Fruit fly (Drosophila melanogaster) whole organism, embryonic: ENCODE data around the gene Nse4.
A peak's percentile ranks its signal among the peaks of the same experiment; 100 is the strongest.

Source experiments
- Atf3 ChIP-seq: fragments of 200-800 bp; sonication (Bioruptor generic); optimal IDR thresholded peaks from 3 replicates; lab custom pipeline; 2016; ENCODE audit warnings: missing biosample characterization, missing genetic modification characterization
- B-H2 ChIP-seq: fragments of 200-800 bp; sonication (Bioruptor generic); optimal IDR thresholded peaks from 2 replicates; lab custom pipeline; 2018; ENCODE audit warnings: missing biosample characterization, mild to moderate bottlenecking, missing genetic modification characterization
- Bteb2 ChIP-seq: fragments of 200-800 bp; sonication (Bioruptor generic); optimal IDR thresholded peaks from 2 replicates; lab custom pipeline; 2016; ENCODE audit warnings: missing biosample characterization, missing genetic modification characterization
- CG10267 ChIP-seq: fragments of 200-800 bp; sonication (Bioruptor generic); optimal IDR thresholded peaks from 2 replicates; lab custom pipeline; 2018; ENCODE audit warnings: missing biosample characterization, mild to moderate bottlenecking, missing genetic modification characterization, moderate library complexity
- CG10543 ChIP-seq: fragments of 200-800 bp; sonication (Bioruptor generic); optimal IDR thresholded peaks from 3 replicates; lab custom pipeline; 2017; ENCODE audit warnings: missing biosample characterization, mild to moderate bottlenecking, missing genetic modification characterization, moderate library complexity
- CG10959 ChIP-seq: fragments of 200-800 bp; sonication (Bioruptor generic); IDR thresholded peaks from 2 replicates; pipeline ENCODE4 v1.3.6; 2022; ENCODE audit warnings: missing biosample characterization, missing genetic modification characterization
- CG11085 ChIP-seq: fragments of 200-800 bp; sonication (Bioruptor generic); IDR thresholded peaks from 2 replicates; pipeline ENCODE4 v1.3.6; 2022; ENCODE audit warnings: missing biosample characterization, missing genetic modification characterization
- CG11560 ChIP-seq: fragments of 200-800 bp; sonication (Bioruptor generic); IDR thresholded peaks from 3 replicates; pipeline ENCODE4 v1.3.6; 2022; ENCODE audit warnings: missing biosample characterization, missing genetic modification characterization
- CG12659 ChIP-seq: fragments of 200-800 bp; sonication (Bioruptor generic); optimal IDR thresholded peaks from 3 replicates; lab custom pipeline; 2017; ENCODE audit warnings: mild to moderate bottlenecking, missing biosample characterization, missing genetic modification reagents, missing genetic modification characterization
- CG12942 ChIP-seq: fragments of 200-800 bp; sonication (Bioruptor generic); optimal IDR thresholded peaks from 3 replicates; lab custom pipeline; 2016; ENCODE audit warnings: missing biosample characterization, missing genetic modification characterization
- CG13775 ChIP-seq: fragments of 200-800 bp; sonication (Bioruptor generic); optimal IDR thresholded peaks from 3 replicates; lab custom pipeline; 2017; ENCODE audit warnings: missing biosample characterization, mild to moderate bottlenecking, missing genetic modification characterization
- CG14710 ChIP-seq: fragments of 200-800 bp; sonication (Bioruptor generic); optimal IDR thresholded peaks from 3 replicates; lab custom pipeline; 2019; ENCODE audit warnings: missing biosample characterization, mild to moderate bottlenecking, missing genetic modification characterization, moderate library complexity
- CG15479 ChIP-seq: fragments of 200-800 bp; sonication (Bioruptor generic); optimal IDR thresholded peaks from 3 replicates; lab custom pipeline; 2019; ENCODE audit warnings: missing biosample characterization, mild to moderate bottlenecking, missing genetic modification characterization, moderate library complexity
- CG15601 ChIP-seq: fragments of 200-800 bp; sonication (Bioruptor generic); optimal IDR thresholded peaks from 3 replicates; lab custom pipeline; 2019; ENCODE audit warnings: missing biosample characterization, mild to moderate bottlenecking, missing genetic modification characterization, moderate library complexity
- CG1602 ChIP-seq: fragments of 200-800 bp; sonication (Bioruptor generic); optimal IDR thresholded peaks from 3 replicates; lab custom pipeline; 2016; ENCODE audit warnings: missing biosample characterization, missing genetic modification characterization
- CG17328 ChIP-seq: fragments of 200-800 bp; sonication (Bioruptor generic); IDR thresholded peaks from 2 replicates; pipeline ENCODE4 v1.3.6; 2022; ENCODE audit warnings: missing biosample characterization, missing genetic modification characterization
- CG17385 ChIP-seq: fragments of 200-800 bp; sonication (Bioruptor generic); optimal IDR thresholded peaks from 3 replicates; lab custom pipeline; 2018; ENCODE audit warnings: missing biosample characterization, mild to moderate bottlenecking, missing genetic modification characterization
- CG1832 ChIP-seq: fragments of 200-800 bp; sonication (Bioruptor generic); optimal IDR thresholded peaks from 2 replicates; lab custom pipeline; 2017; ENCODE audit warnings: missing biosample characterization, mild to moderate bottlenecking, missing genetic modification characterization, inconsistent platforms
- CG31365 ChIP-seq: fragments of 200-800 bp; sonication (Bioruptor generic); optimal IDR thresholded peaks from 2 replicates; lab custom pipeline; 2018; ENCODE audit warnings: missing biosample characterization, mild to moderate bottlenecking, missing genetic modification characterization
- CG4854 ChIP-seq: fragments of 200-800 bp; sonication (Bioruptor generic); optimal IDR thresholded peaks from 2 replicates; lab custom pipeline; 2016; ENCODE audit warnings: missing biosample characterization, missing genetic modification characterization, inconsistent platforms
- CG5245 ChIP-seq: fragments of 200-800 bp; sonication (Bioruptor generic); optimal IDR thresholded peaks from 3 replicates; lab custom pipeline; 2016; ENCODE audit warnings: missing biosample characterization, missing genetic modification characterization
- Dip2 ChIP-seq: fragments of 200-800 bp; sonication (Bioruptor generic); IDR thresholded peaks from 2 replicates; pipeline ENCODE4 v1.3.6; 2022; ENCODE audit warnings: missing biosample characterization, missing genetic modification characterization
- Dip3 ChIP-seq: fragments of 200-800 bp; sonication (Bioruptor generic); optimal IDR thresholded peaks from 3 replicates; lab custom pipeline; 2016; ENCODE audit warnings: missing biosample characterization, missing genetic modification characterization
- Eip74EF ChIP-seq, 2 experiments: fragments of 200-800 bp in 1 of 2; fragments of >200 bp in 1 of 2; sonication (Bioruptor generic) in 1 of 2; optimal IDR thresholded peaks; 2 replicates each; lab custom pipeline; 2017 to 2019; ENCODE audit warnings: missing biosample characterization in 2 of 2, missing genetic modification characterization in 2 of 2, mild to moderate bottlenecking in 1 of 2, moderate library complexity in 1 of 2
- NfI ChIP-seq: fragments of 200-800 bp; sonication (Bioruptor generic); optimal IDR thresholded peaks from 3 replicates; lab custom pipeline; 2018; ENCODE audit warnings: missing biosample characterization, mild to moderate bottlenecking, missing genetic modification characterization, moderate library complexity
- Six4 ChIP-seq: fragments of 200-800 bp; sonication (Bioruptor generic); optimal IDR thresholded peaks from 2 replicates; lab custom pipeline; 2016; ENCODE audit warnings: missing biosample characterization, missing genetic modification characterization
- Sry-β ChIP-seq: fragments of 200-800 bp; sonication (Bioruptor generic); optimal IDR thresholded peaks from 2 replicates; lab custom pipeline; 2018; ENCODE audit warnings: missing biosample characterization, mild to moderate bottlenecking, missing genetic modification characterization, moderate library complexity
- Stat92E ChIP-seq, 3 experiments: fragments of >200 bp in 2 of 3; fragments of 200-800 bp in 1 of 3; sonication (Bioruptor generic) in 1 of 3; optimal IDR thresholded peaks; 2 replicates each; lab custom pipeline; 2017 to 2019; ENCODE audit warnings: missing biosample characterization in 3 of 3, missing genetic modification characterization in 3 of 3, mild to moderate bottlenecking in 1 of 3, moderate library complexity in 1 of 3
- ase ChIP-seq: fragments of 200-800 bp; sonication (Bioruptor generic); IDR thresholded peaks from 3 replicates; pipeline ENCODE4 v1.3.6; 2022; ENCODE audit warnings: missing biosample characterization, missing genetic modification characterization
- ash1 ChIP-seq: fragments of 200-800 bp; sonication (Bioruptor generic); optimal IDR thresholded peaks from 2 replicates; lab custom pipeline; 2018; ENCODE audit warnings: missing biosample characterization, mild to moderate bottlenecking, missing genetic modification characterization
- br ChIP-seq: fragments of >200 bp; optimal IDR thresholded peaks from 2 replicates; lab custom pipeline; 2017
- caup ChIP-seq: fragments of 200-800 bp; sonication (Bioruptor generic); optimal IDR thresholded peaks from 3 replicates; lab custom pipeline; 2017; ENCODE audit warnings: missing biosample characterization, mild to moderate bottlenecking, missing genetic modification characterization, moderate library complexity; ENCODE audit not compliant: severe bottlenecking
- ci ChIP-seq: fragments of 200-800 bp; sonication (Bioruptor generic); IDR thresholded peaks from 3 replicates; pipeline ENCODE4 v1.3.6; 2022; ENCODE audit warnings: missing biosample characterization, missing genetic modification characterization
- ems ChIP-seq: fragments of 200-800 bp; sonication (Bioruptor generic); optimal IDR thresholded peaks from 3 replicates; lab custom pipeline; 2016; ENCODE audit warnings: missing biosample characterization, missing genetic modification characterization
- en ChIP-seq: fragments of 200-800 bp; sonication (Bioruptor generic); optimal IDR thresholded peaks from 2 replicates; lab custom pipeline; 2016; ENCODE audit warnings: missing biosample characterization, missing genetic modification characterization
- fd64A ChIP-seq: fragments of 200-800 bp; sonication (Bioruptor generic); optimal IDR thresholded peaks from 3 replicates; lab custom pipeline; 2018; ENCODE audit warnings: missing biosample characterization, mild to moderate bottlenecking, missing genetic modification characterization
- fru ChIP-seq: fragments of >200 bp; optimal IDR thresholded peaks from 2 replicates; lab custom pipeline; 2017
- gfzf ChIP-seq: fragments of 200-800 bp; sonication (Bioruptor generic); optimal IDR thresholded peaks from 2 replicates; lab custom pipeline; 2016; ENCODE audit warnings: missing biosample characterization, mild to moderate bottlenecking, missing genetic modification characterization, moderate library complexity
- jigr1 ChIP-seq: fragments of 200-800 bp; sonication (Bioruptor generic); IDR thresholded peaks from 3 replicates; pipeline ENCODE4 v1.3.6; 2022; ENCODE audit warnings: missing biosample characterization, missing genetic modification characterization
- maf-S ChIP-seq: fragments of 200-800 bp; sonication (Bioruptor generic); optimal IDR thresholded peaks from 2 replicates; lab custom pipeline; 2016; ENCODE audit warnings: missing biosample characterization, missing genetic modification characterization
- mirr ChIP-seq: fragments of 200-800 bp; sonication (Bioruptor generic); optimal IDR thresholded peaks from 3 replicates; lab custom pipeline; 2018; ENCODE audit warnings: missing biosample characterization, mild to moderate bottlenecking, missing genetic modification characterization
- nom ChIP-seq: fragments of 200-800 bp; sonication (Bioruptor generic); optimal IDR thresholded peaks from 2 replicates; lab custom pipeline; 2017; ENCODE audit warnings: missing biosample characterization, missing genetic modification characterization, mild to moderate bottlenecking, moderate library complexity, missing genetic modification reagents
- pita ChIP-seq: fragments of 200-800 bp; sonication (Bioruptor generic); optimal IDR thresholded peaks from 2 replicates; lab custom pipeline; 2017; ENCODE audit warnings: missing biosample characterization, mild to moderate bottlenecking, missing genetic modification characterization
- ro ChIP-seq: fragments of 200-800 bp; sonication (Bioruptor generic); IDR thresholded peaks from 2 replicates; pipeline ENCODE4 v1.3.6; 2022; ENCODE audit warnings: missing biosample characterization, missing genetic modification characterization
- so ChIP-seq: fragments of 200-800 bp; sonication (Bioruptor generic); IDR thresholded peaks from 3 replicates; pipeline ENCODE4 v1.3.6; 2022; ENCODE audit warnings: missing biosample characterization, missing genetic modification characterization
- sob ChIP-seq: fragments of 200-800 bp; sonication (Bioruptor generic); IDR thresholded peaks from 2 replicates; pipeline ENCODE4 v1.3.6; 2022; ENCODE audit warnings: missing biosample characterization, missing genetic modification characterization
- twi ChIP-seq: fragments of 200-800 bp; optimal IDR thresholded peaks from 2 replicates; lab custom pipeline; 2019; ENCODE audit warnings: missing biosample characterization, mild to moderate bottlenecking, missing genetic modification characterization, moderate library complexity
- unc-4 ChIP-seq: fragments of 200-800 bp; sonication (Bioruptor generic); IDR thresholded peaks from 2 replicates; pipeline ENCODE4 v1.3.6; 2022; ENCODE audit warnings: missing biosample characterization, missing genetic modification characterization; ENCODE audit not compliant: partially characterized antibody
- vvl ChIP-seq: fragments of 200-800 bp; sonication (Bioruptor generic); IDR thresholded peaks from 2 replicates; pipeline ENCODE4 v1.3.6; 2022; ENCODE audit warnings: missing biosample characterization, missing genetic modification characterization
- wdn ChIP-seq: fragments of 200-800 bp; sonication (Bioruptor generic); IDR thresholded peaks from 2 replicates; pipeline ENCODE4 v1.3.6; 2022; ENCODE audit warnings: missing biosample characterization, missing genetic modification characterization
- zen2 ChIP-seq: fragments of 200-800 bp; sonication (Bioruptor generic); IDR thresholded peaks from 3 replicates; pipeline ENCODE4 v1.3.6; 2022; ENCODE audit warnings: missing biosample characterization, missing genetic modification characterization; ENCODE audit not compliant: partially characterized antibody

Nse4 gene

DNA sequence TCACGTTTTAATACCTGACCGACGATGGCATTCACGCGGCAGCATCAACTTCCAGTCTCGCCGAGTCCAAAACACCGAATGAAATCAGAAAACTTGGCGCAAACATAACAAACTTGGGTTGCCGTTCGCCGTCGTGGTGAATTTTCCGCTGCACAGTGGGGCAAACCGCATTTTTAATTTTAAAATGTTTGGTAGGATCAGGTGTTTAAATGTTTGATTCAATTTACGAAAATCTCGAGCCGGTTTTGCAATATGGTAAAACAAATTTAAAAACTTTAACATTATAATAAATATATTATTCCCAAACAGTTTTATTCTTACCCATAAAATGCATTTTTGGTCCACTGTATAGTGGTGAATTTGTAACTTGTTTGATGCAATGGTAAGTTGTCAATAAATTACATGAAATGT is 35.0 kb downstream of the Nse4 start, which contains the start of gene RluA-1 (continued):
- TF ChIP-seq CG15601 (tag; lab: Kevin White, UChicago), result peak; percentile 99
- TF ChIP-seq CG14710 (tag; lab: Kevin White, UChicago), result peak; percentile 99
- peak; percentile 99 for TF ChIP-seq ase
- TF ChIP-seq CG17385 (GFP tag; lab: Kevin White, UChicago), result peak; percentile 99
- TF ChIP-seq gfzf (GFP tag; lab: Kevin White, UChicago), result peak; percentile 4
- TF ChIP-seq CG12659 (GFP tag; lab: Kevin White, UChicago), result peak; percentile 100
- TF ChIP-seq CG10267 (tag; lab: Kevin White, UChicago), result peak; percentile 97
- peak in 1 of 2 experiments; percentile 99 for TF ChIP-seq Eip74EF (GFP tag; optimal IDR thresholded peaks at IDR 0.05; lab: Kevin White, UChicago)
- peak; percentile 92 for TF ChIP-seq Atf3 (GFP tag; lab: Kevin White, UChicago)
- peak; percentile 96 for TF ChIP-seq ems (GFP tag; lab: Kevin White, UChicago)
- TF ChIP-seq caup (GFP tag; lab: Kevin White, UChicago), result peak; percentile 98
- TF ChIP-seq CG10543, result peak; percentile 98
- TF ChIP-seq CG1602 (GFP tag; lab: Kevin White, UChicago), result peak; percentile 99
- peak; percentile 92 for TF ChIP-seq CG11560 (tag; lab: Robert Waterston, UW)
- TF ChIP-seq fru, result no peak
- peak; percentile 96 for TF ChIP-seq Bteb2 (GFP tag; lab: Kevin White, UChicago)
- peak; percentile 97 for TF ChIP-seq CG4854
- peak; percentile 99 for TF ChIP-seq ro
- TF ChIP-seq unc-4 (GFP tag; lab: Robert Waterston, UW), result peak; percentile 52; the same call in 1 of the 2 replicates
- peak; percentile 100 for TF ChIP-seq sob (GFP tag; lab: Robert Waterston, UW)
- TF ChIP-seq pita (GFP tag; lab: Kevin White, UChicago), result no peak
- peak; percentile 97 for TF ChIP-seq mirr (GFP tag; lab: Kevin White, UChicago)
- TF ChIP-seq CG17328, result peak; percentile 100
- TF ChIP-seq CG13775 (GFP tag; lab: Kevin White, UChicago), result peak; percentile 99
- peak; percentile 99 for TF ChIP-seq CG5245
- TF ChIP-seq CG12942 (GFP tag; lab: Kevin White, UChicago), result peak; percentile 99
- TF ChIP-seq ash1 (GFP tag; lab: Kevin White, UChicago), result peak; percentile 87
- no peak for TF ChIP-seq br (lab: Kevin White, UChicago)
- peak in 1 of 3 experiments; percentile 98 for TF ChIP-seq Stat92E (GFP tag; optimal IDR thresholded peaks at IDR 0.05; lab: Kevin White, UChicago)
- peak; percentile 98 for TF ChIP-seq Six4
- TF ChIP-seq fd64A (GFP tag; lab: Kevin White, UChicago), result peak; percentile 98
- TF ChIP-seq wdn (GFP tag; lab: Robert Waterston, UW), result peak; percentile 99
- TF ChIP-seq CG15479 (GFP tag; lab: Kevin White, UChicago), result peak; percentile 77
- peak; percentile 77 for TF ChIP-seq Dip3 (GFP tag; lab: Kevin White, UChicago)
- TF ChIP-seq CG10959, result peak; percentile 91
- peak; percentile 100 for TF ChIP-seq ci (GFP tag; lab: Robert Waterston, UW)
- peak; percentile 92 for TF ChIP-seq CG31365 (tag; lab: Kevin White, UChicago)
- peak; percentile 98 for TF ChIP-seq CG11085 (GFP tag; lab: Robert Waterston, UW)
- TF ChIP-seq jigr1 (GFP tag; lab: Robert Waterston, UW), result peak; percentile 94
- TF ChIP-seq NfI, result peak; percentile 99
- TF ChIP-seq en, result peak; percentile 89
- peak; percentile 100 for TF ChIP-seq vvl (GFP tag; lab: Robert Waterston, UW)
- TF ChIP-seq so (GFP tag; lab: Robert Waterston, UW), result peak; percentile 97
- TF ChIP-seq Sry-β (GFP tag; lab: Kevin White, UChicago), result peak; percentile 79
- TF ChIP-seq zen2, result no peak
- peak; percentile 77; the same call in 1 of the 2 replicates for TF ChIP-seq Dip2 (GFP tag; lab: Robert Waterston, UW)
- TF ChIP-seq CG1832 (GFP tag; lab: Kevin White, UChicago), result no peak
- peak; percentile 99 for TF ChIP-seq twi (tag; lab: Kevin White, UChicago)
- peak; percentile 87 for TF ChIP-seq maf-S (GFP tag; lab: Kevin White, UChicago)
- peak; percentile 93 for TF ChIP-seq nom (GFP tag; lab: Kevin White, UChicago)
- peak; percentile 96 for TF ChIP-seq B-H2 (GFP tag; lab: Kevin White, UChicago)
